Worm (Caenorhabditis elegans) whole organism, L1 larva: ENCODE data around the gene Y48A6B.8.
A peak's percentile ranks its signal among the peaks of the same experiment; 100 is the strongest.

Source experiments
- C04F5.9 ChIP-seq: sonication (generic microtip); optimal IDR thresholded peaks from 2 replicates; lab custom pipeline; 2016; ENCODE audit warnings: missing genetic modification characterization, missing compliant biosample characterization
- Y116A8C.19 ChIP-seq: sonication (generic microtip); optimal IDR thresholded peaks from 2 replicates; lab custom pipeline; 2016; ENCODE audit warnings: missing compliant biosample characterization, missing genetic modification characterization, borderline replicate concordance
- alr-1 ChIP-seq: fragments of 200-800 bp; sonication (Bioruptor generic); optimal IDR thresholded peaks from 2 replicates; lab custom pipeline; 2018; ENCODE audit warnings: borderline replicate concordance, mild to moderate bottlenecking, missing genetic modification characterization, missing compliant biosample characterization
- blmp-1 ChIP-seq: fragments of 150-350 bp; optimal IDR thresholded peaks from 2 replicates; lab custom pipeline; 2014; ENCODE audit warnings: missing biosample characterization, missing genetic modification characterization
- ceh-63 ChIP-seq: fragments of 200-800 bp; sonication (Bioruptor generic); optimal IDR thresholded peaks from 2 replicates; lab custom pipeline; 2018; ENCODE audit warnings: mild to moderate bottlenecking, missing genetic modification characterization, missing compliant biosample characterization
- ceh-8 ChIP-seq: fragments of 200-800 bp; sonication (Bioruptor generic); optimal IDR thresholded peaks from 2 replicates; lab custom pipeline; 2018; ENCODE audit warnings: mild to moderate bottlenecking, missing genetic modification characterization, moderate library complexity, missing compliant biosample characterization
- ceh-82 ChIP-seq, 3 experiments: fragments of 150-350 bp in 1 of 3; sonication (generic microtip) in 2 of 3; optimal IDR thresholded peaks; 2 replicates each; lab custom pipeline; 2014 to 2017; ENCODE audit warnings: missing biosample characterization in 3 of 3, missing genetic modification characterization in 3 of 3
- ceh-90 ChIP-seq: sonication (generic microtip); optimal IDR thresholded peaks from 2 replicates; lab custom pipeline; 2016; ENCODE audit warnings: missing genetic modification characterization, missing compliant biosample characterization
- ces-1 ChIP-seq: fragments of 150-350 bp; optimal IDR thresholded peaks from 2 replicates; lab custom pipeline; 2014; ENCODE audit warnings: missing biosample characterization, missing genetic modification reagents, missing genetic modification characterization
- dsc-1 ChIP-seq: sonication (generic microtip); optimal IDR thresholded peaks from 2 replicates; lab custom pipeline; 2016; ENCODE audit warnings: mild to moderate bottlenecking, missing genetic modification characterization, missing compliant biosample characterization
- efl-1 ChIP-seq, 4 experiments: fragments of 150-350 bp; optimal IDR thresholded peaks in 3 of 4; peaks in 1 of 4; 1 replicate in 1 of 4; 2 replicates in 3 of 4; lab custom pipeline; 2014; ENCODE audit warnings: missing biosample characterization in 2 of 4, missing genetic modification characterization in 2 of 4, missing genetic modification reagents in 2 of 4
- efl-3 ChIP-seq: fragments of 200-800 bp; sonication (Bioruptor generic); optimal IDR thresholded peaks from 2 replicates; lab custom pipeline; 2018; ENCODE audit warnings: mild to moderate bottlenecking, missing genetic modification characterization, missing compliant biosample characterization
- egl-27 ChIP-seq, 2 experiments: fragments of 150-350 bp in 1 of 2; sonication (generic microtip); optimal IDR thresholded peaks; 3 replicates each; lab custom pipeline; 2017 to 2018; ENCODE audit warnings: missing biosample characterization in 2 of 2, missing genetic modification characterization in 2 of 2, missing genetic modification reagents in 2 of 2
- elt-2 ChIP-seq: sonication (generic microtip); optimal IDR thresholded peaks from 2 replicates; lab custom pipeline; 2016; ENCODE audit warnings: missing genetic modification characterization, mild to moderate bottlenecking, inconsistent platforms, missing compliant biosample characterization, missing genetic modification reagents
- fkh-4 ChIP-seq: sonication (generic microtip); optimal IDR thresholded peaks from 2 replicates; lab custom pipeline; 2016; ENCODE audit warnings: missing compliant biosample characterization, missing genetic modification characterization, borderline replicate concordance
- fos-1 ChIP-seq: fragments of 150-350 bp; optimal IDR thresholded peaks from 2 replicates; lab custom pipeline; 2014; ENCODE audit warnings: missing biosample characterization, missing genetic modification characterization
- grh-1 ChIP-seq: fragments of 200-800 bp; sonication (Bioruptor generic); IDR thresholded peaks from 2 replicates; pipeline ENCODE4 v1.3.6; 2022; ENCODE audit warnings: missing genetic modification reagents, missing genetic modification characterization, missing compliant biosample characterization
- hlh-17 ChIP-seq: fragments of 200-800 bp; sonication (Bioruptor generic); optimal IDR thresholded peaks from 2 replicates; lab custom pipeline; 2018; ENCODE audit warnings: missing genetic modification characterization, mild to moderate bottlenecking, missing compliant biosample characterization, moderate library complexity, borderline replicate concordance
- isw-1 ChIP-seq: fragments of 200-800 bp; sonication (Bioruptor generic); IDR thresholded peaks from 2 replicates; pipeline ENCODE4 v1.3.6; 2022; ENCODE audit warnings: missing genetic modification characterization, missing compliant biosample characterization
- lin-13 ChIP-seq: fragments of 150-350 bp; optimal IDR thresholded peaks from 2 replicates; lab custom pipeline; 2014; ENCODE audit warnings: missing biosample characterization, missing genetic modification reagents, missing genetic modification characterization
- lin-14 ChIP-seq: fragments of 200-800 bp; sonication (Bioruptor generic); optimal IDR thresholded peaks from 2 replicates; lab custom pipeline; 2018; ENCODE audit warnings: mild to moderate bottlenecking, missing genetic modification characterization, moderate library complexity, missing compliant biosample characterization
- lin-15B ChIP-seq: fragments of 150-350 bp; sonication (generic microtip); optimal IDR thresholded peaks from 3 replicates; lab custom pipeline; 2014; ENCODE audit warnings: missing biosample characterization, missing genetic modification characterization
- lin-35 ChIP-seq, 2 experiments: fragments of 150-350 bp; optimal IDR thresholded peaks; 2 replicates each; lab custom pipeline; 2014; ENCODE audit warnings: missing biosample characterization in 2 of 2, missing genetic modification characterization in 2 of 2, missing genetic modification reagents in 2 of 2
- lin-39 ChIP-seq: fragments of 150-350 bp; optimal IDR thresholded peaks from 2 replicates; lab custom pipeline; 2014; ENCODE audit warnings: missing biosample characterization, missing genetic modification reagents, missing genetic modification characterization
- lir-3 ChIP-seq: sonication (generic microtip); optimal IDR thresholded peaks from 2 replicates; lab custom pipeline; 2016; ENCODE audit warnings: mild to moderate bottlenecking, missing genetic modification characterization, moderate library complexity, missing compliant biosample characterization; ENCODE audit not compliant: poor library complexity
- lsy-2 ChIP-seq, 2 experiments: fragments of 150-350 bp; optimal IDR thresholded peaks; 2 replicates each; lab custom pipeline; 2014; ENCODE audit warnings: missing biosample characterization in 2 of 2, missing genetic modification characterization in 2 of 2
- mef-2 ChIP-seq: fragments of 150-350 bp; optimal IDR thresholded peaks from 2 replicates; lab custom pipeline; 2014; ENCODE audit warnings: missing biosample characterization, missing genetic modification characterization
- mep-1 ChIP-seq: fragments of 150-350 bp; optimal IDR thresholded peaks from 2 replicates; lab custom pipeline; 2014; ENCODE audit warnings: missing biosample characterization, missing genetic modification characterization
- nhr-12 ChIP-seq: sonication (generic microtip); optimal IDR thresholded peaks from 2 replicates; lab custom pipeline; 2017; ENCODE audit warnings: missing biosample characterization, missing genetic modification characterization
- nhr-19 ChIP-seq: fragments of 200-800 bp; sonication (Bioruptor generic); conservative IDR thresholded peaks from 2 replicates; pipeline ENCODE4 v1.3.6; 2022; ENCODE audit warnings: missing genetic modification characterization, missing compliant biosample characterization
- nhr-20 ChIP-seq: sonication (generic microtip); optimal IDR thresholded peaks from 2 replicates; lab custom pipeline; 2016; ENCODE audit warnings: mild to moderate bottlenecking, missing genetic modification characterization, missing compliant biosample characterization
- nhr-237 ChIP-seq: fragments of 150-350 bp; optimal IDR thresholded peaks from 2 replicates; lab custom pipeline; 2014; ENCODE audit warnings: missing biosample characterization, missing genetic modification characterization
- nhr-47 ChIP-seq: sonication (generic microtip); optimal IDR thresholded peaks from 2 replicates; lab custom pipeline; 2016; ENCODE audit warnings: mild to moderate bottlenecking, missing genetic modification characterization, moderate library complexity, missing compliant biosample characterization
- nhr-71 ChIP-seq: sonication (generic microtip); optimal IDR thresholded peaks from 2 replicates; lab custom pipeline; 2016; ENCODE audit warnings: mild to moderate bottlenecking, missing genetic modification characterization, moderate library complexity, missing compliant biosample characterization
- nhr-76 ChIP-seq: sonication (generic microtip); optimal IDR thresholded peaks from 2 replicates; lab custom pipeline; 2017; ENCODE audit warnings: missing biosample characterization, missing genetic modification characterization
- nhr-90 ChIP-seq: sonication (generic microtip); optimal IDR thresholded peaks from 2 replicates; lab custom pipeline; 2016; ENCODE audit warnings: mild to moderate bottlenecking, missing genetic modification characterization, missing compliant biosample characterization; ENCODE audit not compliant: poor library complexity
- pag-3 ChIP-seq: sonication (generic microtip); optimal IDR thresholded peaks from 2 replicates; lab custom pipeline; 2017; ENCODE audit warnings: missing genetic modification characterization, mild to moderate bottlenecking, missing compliant biosample characterization, antibody characterized with exemption, borderline replicate concordance; ENCODE audit not compliant: insufficient read depth
- pax-3 ChIP-seq: fragments of 200-800 bp; sonication (Bioruptor generic); optimal IDR thresholded peaks from 2 replicates; lab custom pipeline; 2018; ENCODE audit warnings: mild to moderate bottlenecking, missing genetic modification characterization, moderate library complexity, missing compliant biosample characterization
- pqm-1 ChIP-seq: sonication (generic microtip); optimal IDR thresholded peaks from 3 replicates; lab custom pipeline; 2017; ENCODE audit warnings: missing biosample characterization, missing genetic modification characterization
- rnt-1 ChIP-seq: sonication (generic microtip); optimal IDR thresholded peaks from 2 replicates; lab custom pipeline; 2016; ENCODE audit warnings: mild to moderate bottlenecking, missing genetic modification characterization, moderate library complexity, missing compliant biosample characterization
- skn-1 ChIP-seq: fragments of 150-350 bp; optimal IDR thresholded peaks from 2 replicates; lab custom pipeline; 2014; ENCODE audit warnings: missing biosample characterization, missing genetic modification characterization
- snu-23 ChIP-seq: sonication (generic microtip); optimal IDR thresholded peaks from 2 replicates; lab custom pipeline; 2016; ENCODE audit warnings: missing genetic modification characterization, missing compliant biosample characterization
- sox-4 ChIP-seq: sonication (generic microtip); optimal IDR thresholded peaks from 2 replicates; lab custom pipeline; 2016; ENCODE audit warnings: missing genetic modification characterization, missing compliant biosample characterization
- sptf-1 ChIP-seq: fragments of 150-350 bp; optimal IDR thresholded peaks from 2 replicates; lab custom pipeline; 2014; ENCODE audit warnings: missing biosample characterization, missing genetic modification characterization
- unc-130 ChIP-seq: fragments of 150-350 bp; optimal IDR thresholded peaks from 2 replicates; lab custom pipeline; 2017; ENCODE audit warnings: missing biosample characterization, missing genetic modification characterization, inconsistent platforms
- unc-30 ChIP-seq: sonication (generic microtip); optimal IDR thresholded peaks from 2 replicates; lab custom pipeline; 2017; ENCODE audit warnings: missing biosample characterization, missing genetic modification characterization
- unc-98 ChIP-seq: fragments of 200-800 bp; sonication (Bioruptor generic); IDR thresholded peaks from 2 replicates; pipeline ENCODE4 v1.3.6; 2022; ENCODE audit warnings: missing genetic modification characterization, missing compliant biosample characterization
- vab-15 ChIP-seq: sonication (generic microtip); optimal IDR thresholded peaks from 2 replicates; lab custom pipeline; 2017; ENCODE audit warnings: missing genotype, mild to moderate bottlenecking, missing genetic modification characterization, missing compliant biosample characterization
- xbp-1 ChIP-seq: sonication (generic microtip); optimal IDR thresholded peaks from 2 replicates; lab custom pipeline; 2016; ENCODE audit warnings: missing genetic modification characterization, missing compliant biosample characterization
- zip-4 ChIP-seq: fragments of 200-800 bp; sonication (Bioruptor generic); optimal IDR thresholded peaks from 2 replicates; lab custom pipeline; 2018; ENCODE audit warnings: mild to moderate bottlenecking, missing genetic modification characterization, moderate library complexity, missing compliant biosample characterization
- ztf-4 ChIP-seq: fragments of 150-350 bp; optimal IDR thresholded peaks from 2 replicates; lab custom pipeline; 2014; ENCODE audit warnings: missing biosample characterization, missing genetic modification characterization

Y48A6B.8 gene

ce11 chrIII:11036132-11036531 lies 6.9 kb upstream of the Y48A6B.8 start (continued):
- no peak for TF ChIP-seq hlh-17 (GFP tag; lab: Kevin White, UChicago)
- peak; percentile 38 for TF ChIP-seq pax-3 (tag; lab: Kevin White, UChicago)
- peak; percentile 80 for TF ChIP-seq unc-130 (tag; lab: Kevin White, UChicago)
- peak; percentile 74 for TF ChIP-seq lin-13 (GFP tag; lab: Kevin White, UChicago)
- no peak; the same call in 1 of the 2 replicates for TF ChIP-seq unc-98 (GFP tag; lab: Robert Waterston, UW)
- no peak for TF ChIP-seq sptf-1 (tag; lab: Kevin White, UChicago)
- TF ChIP-seq vab-15 (tag; lab: Kevin White, UChicago) = no peak
- peak; percentile 60 for TF ChIP-seq grh-1 (GFP tag; lab: Robert Waterston, UW)
- peak; percentile 77 for TF ChIP-seq xbp-1 (tag; lab: Kevin White, UChicago)
- TF ChIP-seq sox-4 = no peak
- no peak for TF ChIP-seq mef-2 (tag; lab: Kevin White, UChicago)
- no peak for TF ChIP-seq egl-27 (tag; optimal IDR thresholded peaks at IDR 0.05; lab: Kevin White, UChicago)
- TF ChIP-seq lir-3 = no peak
- peak; percentile 68 for TF ChIP-seq nhr-19 (GFP tag; lab: Robert Waterston, UW)
- peak; percentile 84 for TF ChIP-seq nhr-47 (tag; lab: Kevin White, UChicago)
- no peak for TF ChIP-seq pag-3 (tag; lab: Kevin White, UChicago)
- no peak for TF ChIP-seq nhr-237 (tag; lab: Kevin White, UChicago)
- no peak for TF ChIP-seq pqm-1
- peak; percentile 57 for TF ChIP-seq dsc-1 (tag; lab: Kevin White, UChicago)
- TF ChIP-seq ceh-8 (GFP tag; lab: Kevin White, UChicago) = peak; percentile 53
- TF ChIP-seq C04F5.9 (tag; lab: Kevin White, UChicago) = no peak
- TF ChIP-seq nhr-90 (tag; lab: Kevin White, UChicago) = peak; percentile 69
- TF ChIP-seq Y116A8C.19 (tag; lab: Kevin White, UChicago) = no peak
- TF ChIP-seq nhr-71 = peak; percentile 83
- TF ChIP-seq ces-1 (GFP tag; lab: Kevin White, UChicago) = no peak
- TF ChIP-seq lin-14 (GFP tag; lab: Kevin White, UChicago) = peak; percentile 74
- no peak for TF ChIP-seq nhr-12
- peak; percentile 44 for TF ChIP-seq lin-15B (tag; lab: Kevin White, UChicago)
- TF ChIP-seq mep-1 (tag; lab: Kevin White, UChicago) = peak; percentile 83
- TF ChIP-seq nhr-76 (tag; lab: Kevin White, UChicago) = no peak
- peak; percentile 36 for TF ChIP-seq blmp-1 (tag; lab: Kevin White, UChicago)
- TF ChIP-seq rnt-1 (tag; lab: Kevin White, UChicago) = no peak
- TF ChIP-seq lin-35 (GFP tag; optimal IDR thresholded peaks at IDR 0.05; lab: Kevin White, UChicago) = peak; percentile 67 to 87
- peak; percentile 80 to 88 (median 82) for TF ChIP-seq ceh-82 (tag; optimal IDR thresholded peaks at IDR 0.05; lab: Kevin White, UChicago)
- TF ChIP-seq fkh-4 = no peak
- TF ChIP-seq efl-1 (optimal IDR thresholded peaks at IDR 0.05; lab: Kevin White, UChicago) = peak; percentile 86
- peak; percentile 83 to 98 for TF ChIP-seq efl-1 (GFP tag; optimal IDR thresholded peaks at IDR 0.05 in 1 of 2; lab: Kevin White, UChicago)
- TF ChIP-seq ztf-4 (tag; lab: Kevin White, UChicago) = peak; percentile 1
- TF ChIP-seq snu-23 = peak; percentile 87
- peak; percentile 97 to 99 for TF ChIP-seq lsy-2 (tag; optimal IDR thresholded peaks at IDR 0.05; lab: Kevin White, UChicago)
- TF ChIP-seq ceh-63 (GFP tag; lab: Kevin White, UChicago) = no peak
- TF ChIP-seq zip-4 (GFP tag; lab: Kevin White, UChicago) = peak; percentile 27
- TF ChIP-seq ceh-90 = no peak
- no peak for TF ChIP-seq unc-30 (tag; lab: Kevin White, UChicago)
- TF ChIP-seq skn-1 (tag; lab: Kevin White, UChicago) = peak; percentile 67
- TF ChIP-seq lin-39 = peak; percentile 40
- no peak for TF ChIP-seq alr-1 (tag; lab: Kevin White, UChicago)
- TF ChIP-seq efl-3 (GFP tag; lab: Kevin White, UChicago) = no peak
- peak; percentile 50 for TF ChIP-seq fos-1 (tag; lab: Kevin White, UChicago)
- peak; percentile 65 for TF ChIP-seq isw-1 (GFP tag; lab: Robert Waterston, UW)
- peak; percentile 27 for TF ChIP-seq elt-2 (tag; lab: Kevin White, UChicago)
- TF ChIP-seq nhr-20 (tag; lab: Kevin White, UChicago) = peak; percentile 75
